Fruit fly (Drosophila melanogaster): ENCODE results near the gene PolD1.

The PolD1 gene

dm6 chr3L:15999358-16000005 is 11.9 kb upstream of the PolD1 start (continued):
- TF ChIP-seq aop (GFP tag; IDR thresholded peaks at IDR 0.05): no peak
- TF ChIP-seq CG9215 (GFP tag; IDR thresholded peaks at IDR 0.05): no peak
- TF ChIP-seq ssp (GFP tag; IDR thresholded peaks at IDR 0.05): no peak
- no peak for TF ChIP-seq CG9932 (GFP tag; IDR thresholded peaks at IDR 0.05)
- TF ChIP-seq CG10209 (GFP tag; optimal IDR thresholded peaks at IDR 0.05): peak; percentile 61
- TF ChIP-seq chinmo (GFP tag; IDR thresholded peaks at IDR 0.05; ENCODE audit: partially characterized antibody): peak; percentile 85; the same call in 3 of the 4 replicates
- TF ChIP-seq CG14965 (GFP tag; optimal IDR thresholded peaks at IDR 0.05; ENCODE audit: borderline replicate concordance): no peak
- TF ChIP-seq ttk (GFP tag; IDR thresholded peaks at IDR 0.05): no peak
- peak; percentile 46 for TF ChIP-seq CG8281 (tag; optimal IDR thresholded peaks at IDR 0.05)
- TF ChIP-seq CG18476 (GFP tag; optimal IDR thresholded peaks at IDR 0.05): peak; percentile 41
- no peak for TF ChIP-seq Bgb (GFP tag; IDR thresholded peaks at IDR 0.05; ENCODE audit: partially characterized antibody)
- TF ChIP-seq sima (GFP tag; optimal IDR thresholded peaks at IDR 0.05): no peak
- TF ChIP-seq CG5180 (GFP tag; optimal IDR thresholded peaks at IDR 0.05): peak; percentile 24
- no peak for TF ChIP-seq CG13624 (GFP tag; optimal IDR thresholded peaks at IDR 0.05)
- peak in 1 of 2 experiments; percentile 41 for TF ChIP-seq Hr78 (GFP tag; optimal IDR thresholded peaks at IDR 0.05)
- no peak for TF ChIP-seq CG6813 (GFP tag; optimal IDR thresholded peaks at IDR 0.05)
- no peak for TF ChIP-seq pita (GFP tag; optimal IDR thresholded peaks at IDR 0.05)
- TF ChIP-seq Awh (GFP tag; IDR thresholded peaks at IDR 0.05): no peak
- peak; percentile 46 for TF ChIP-seq CG10147 (GFP tag; optimal IDR thresholded peaks at IDR 0.05)
- TF ChIP-seq CG2120 (GFP tag; optimal IDR thresholded peaks at IDR 0.05): peak; percentile 72
- peak; percentile 25; the same call in 1 of the 2 replicates for TF ChIP-seq CG31441 (GFP tag; IDR thresholded peaks at IDR 0.05)
- TF ChIP-seq CG16813 (GFP tag; IDR thresholded peaks at IDR 0.05; ENCODE audit: partially characterized antibody): no peak
- TF ChIP-seq so (GFP tag; IDR thresholded peaks at IDR 0.05): peak; percentile 61; the same call in 2 of the 3 replicates
- TF ChIP-seq Fer1 (GFP tag; optimal IDR thresholded peaks at IDR 0.05): peak; percentile 73
- TF ChIP-seq Nf-YC (tag; optimal IDR thresholded peaks at IDR 0.05): no peak
- TF ChIP-seq Ets65A (GFP tag): no peak
- TF ChIP-seq Nf-YB (GFP tag; optimal IDR thresholded peaks at IDR 0.05): no peak
- no peak for TF ChIP-seq ci (GFP tag; IDR thresholded peaks at IDR 0.05)
- peak; percentile 39; the same call in 1 of the 3 replicates for TF ChIP-seq Dbx (GFP tag; IDR thresholded peaks at IDR 0.05)
- peak; percentile 53 for TF ChIP-seq CG1233 (GFP tag; optimal IDR thresholded peaks at IDR 0.05)
- no peak for TF ChIP-seq Optix (GFP tag; IDR thresholded peaks at IDR 0.05)
- TF ChIP-seq CG10366 (GFP tag; IDR thresholded peaks at IDR 0.05): peak; percentile 24; the same call in 1 of the 2 replicates
- TF ChIP-seq CG33557 (GFP tag; optimal IDR thresholded peaks at IDR 0.05): no peak
- peak; percentile 36; the same call in 1 of the 2 replicates for TF ChIP-seq Adf1 (GFP tag; IDR thresholded peaks at IDR 0.05)
- peak; percentile 30 for TF ChIP-seq phol (tag; optimal IDR thresholded peaks at IDR 0.05)
- peak; percentile 80 for TF ChIP-seq lab (GFP tag; optimal IDR thresholded peaks at IDR 0.05)
- no peak; the same call in none of the 2 replicates for TF ChIP-seq Ptx1 (GFP tag; IDR thresholded peaks at IDR 0.05)
- TF ChIP-seq CG11456 (GFP tag; IDR thresholded peaks at IDR 0.05): no peak
- no peak for TF ChIP-seq jing (GFP tag; optimal IDR thresholded peaks at IDR 0.05)
- no peak for TF ChIP-seq CG4282 (GFP tag; optimal IDR thresholded peaks at IDR 0.05)
- no peak for TF ChIP-seq Dp (GFP tag; optimal IDR thresholded peaks at IDR 0.05)
- no peak for TF ChIP-seq repo (GFP tag; optimal IDR thresholded peaks at IDR 0.05)
- TF ChIP-seq pum (GFP tag; optimal IDR thresholded peaks at IDR 0.05): no peak
- TF ChIP-seq cwo (GFP tag; optimal IDR thresholded peaks at IDR 0.05): peak; percentile 93
- TF ChIP-seq CG3163 (GFP tag; optimal IDR thresholded peaks at IDR 0.05): no peak
- TF ChIP-seq CG14710 (tag; optimal IDR thresholded peaks at IDR 0.05): peak; percentile 11
- peak; percentile 5 for TF ChIP-seq CG6254 (GFP tag; optimal IDR thresholded peaks at IDR 0.05)
- TF ChIP-seq CG7357 (GFP tag; IDR thresholded peaks at IDR 0.05): no peak
- TF ChIP-seq ara (GFP tag; IDR thresholded peaks at IDR 0.05): 0 out of 2 replicates have a peak, but pooled peaks have one; percentile 15
